Fruit fly (Drosophila melanogaster) whole organism, embryonic: ENCODE measurements around the gene Osi9.
A peak's percentile ranks its signal among the peaks of the same experiment; 100 is the strongest.

Experiments
- Antp ChIP-seq: fragments of 200-800 bp; sonication (Bioruptor generic); optimal IDR thresholded peaks from 3 replicates; lab custom pipeline; 2016; ENCODE audit warnings: missing biosample characterization, missing genetic modification characterization
- CG11504 ChIP-seq: fragments of 200-800 bp; sonication (Bioruptor generic); optimal IDR thresholded peaks from 3 replicates; lab custom pipeline; 2019; ENCODE audit warnings: missing biosample characterization, mild to moderate bottlenecking, missing genetic modification characterization, moderate library complexity
- CG14014 ChIP-seq: fragments of 200-800 bp; sonication (Bioruptor generic); IDR thresholded peaks from 2 replicates; pipeline ENCODE4 v1.3.6; 2022; ENCODE audit warnings: missing biosample characterization, missing genetic modification characterization
- CG16813 ChIP-seq: fragments of 200-800 bp; sonication (Bioruptor generic); IDR thresholded peaks from 3 replicates; pipeline ENCODE4 v1.3.6; 2022; ENCODE audit warnings: missing biosample characterization, missing genetic modification characterization; ENCODE audit not compliant: partially characterized antibody
- CG17361 ChIP-seq: fragments of 200-800 bp; sonication (Bioruptor generic); IDR thresholded peaks from 3 replicates; pipeline ENCODE4 v1.3.6; 2022; ENCODE audit warnings: missing biosample characterization, missing genetic modification characterization
- CG1792 ChIP-seq: fragments of 200-800 bp; sonication (Bioruptor generic); optimal IDR thresholded peaks from 2 replicates; lab custom pipeline; 2016; ENCODE audit warnings: missing biosample characterization, missing genetic modification characterization
- CG18262 ChIP-seq: fragments of 200-800 bp; optimal IDR thresholded peaks from 3 replicates; lab custom pipeline; 2019; ENCODE audit warnings: missing biosample characterization, mild to moderate bottlenecking, missing genetic modification characterization, moderate library complexity
- CG2199 ChIP-seq: fragments of 200-800 bp; sonication (Bioruptor generic); IDR thresholded peaks from 3 replicates; pipeline ENCODE4 v1.3.6; 2022; ENCODE audit warnings: missing biosample characterization, missing genetic modification characterization
- CG32767 ChIP-seq: fragments of 200-800 bp; sonication (Bioruptor generic); IDR thresholded peaks from 2 replicates; pipeline ENCODE4 v1.3.6; 2022; ENCODE audit warnings: missing biosample characterization, missing genetic modification characterization
- CG4424 ChIP-seq: fragments of 200-800 bp; sonication (Bioruptor generic); optimal IDR thresholded peaks from 3 replicates; lab custom pipeline; 2016; ENCODE audit warnings: missing biosample characterization, missing genetic modification characterization
- CG5953 ChIP-seq: fragments of 200-800 bp; sonication (Bioruptor generic); IDR thresholded peaks from 2 replicates; pipeline ENCODE4 v1.3.6; 2022; ENCODE audit warnings: missing biosample characterization, missing genetic modification characterization
- D19B ChIP-seq: fragments of 200-800 bp; sonication (Bioruptor generic); optimal IDR thresholded peaks from 2 replicates; lab custom pipeline; 2017; ENCODE audit warnings: missing biosample characterization, mild to moderate bottlenecking, missing genetic modification characterization
- Deaf1 ChIP-seq: fragments of 200-800 bp; optimal IDR thresholded peaks from 3 replicates; lab custom pipeline; 2019; ENCODE audit warnings: missing biosample characterization, mild to moderate bottlenecking, missing genetic modification characterization, moderate library complexity
- Dip2 ChIP-seq: fragments of 200-800 bp; sonication (Bioruptor generic); IDR thresholded peaks from 2 replicates; pipeline ENCODE4 v1.3.6; 2022; ENCODE audit warnings: missing biosample characterization, missing genetic modification characterization
- Ets65A ChIP-seq: fragments of 200-800 bp; sonication (Bioruptor generic); peaks from one replicate; lab custom pipeline; 2016; ENCODE audit warnings: missing biosample characterization, missing genetic modification characterization
- HHEX ChIP-seq: fragments of 200-800 bp; sonication (Bioruptor generic); optimal IDR thresholded peaks from 3 replicates; lab custom pipeline; 2017; ENCODE audit warnings: missing biosample characterization, mild to moderate bottlenecking, missing genetic modification characterization, missing genetic modification reagents
- Hr51 ChIP-seq, 2 experiments: fragments of 200-800 bp; sonication (Bioruptor generic); optimal IDR thresholded peaks; 2 replicates in 1 of 2; 3 replicates in 1 of 2; lab custom pipeline; 2016 to 2018; ENCODE audit warnings: missing biosample characterization in 2 of 2, missing genetic modification characterization in 2 of 2, mild to moderate bottlenecking in 1 of 2, moderate library complexity in 1 of 2
- Hr78 ChIP-seq, 2 experiments: fragments of 200-800 bp in 1 of 2; fragments of >200 bp in 1 of 2; sonication (Bioruptor generic) in 1 of 2; optimal IDR thresholded peaks; 2 replicates each; lab custom pipeline; 2017 to 2019; ENCODE audit warnings: missing biosample characterization in 2 of 2, missing genetic modification characterization in 2 of 2, mild to moderate bottlenecking in 1 of 2, moderate library complexity in 1 of 2
- Med ChIP-seq: fragments of 200-800 bp; sonication (Bioruptor generic); peaks from one replicate; lab custom pipeline; 2016; ENCODE audit warnings: missing biosample characterization, missing genetic modification characterization, mild to moderate bottlenecking, inconsistent platforms, moderate library complexity
- Pdp1 ChIP-seq, 2 experiments: fragments of 200-800 bp; sonication (Bioruptor generic); optimal IDR thresholded peaks; 3 replicates each; lab custom pipeline; 2016; ENCODE audit warnings: missing biosample characterization in 2 of 2, missing genetic modification characterization in 2 of 2, mild to moderate bottlenecking in 1 of 2, moderate library complexity in 1 of 2
- Sry-β ChIP-seq: fragments of 200-800 bp; sonication (Bioruptor generic); optimal IDR thresholded peaks from 2 replicates; lab custom pipeline; 2018; ENCODE audit warnings: missing biosample characterization, mild to moderate bottlenecking, missing genetic modification characterization, moderate library complexity
- Stat92E ChIP-seq, 3 experiments: fragments of >200 bp in 2 of 3; fragments of 200-800 bp in 1 of 3; sonication (Bioruptor generic) in 1 of 3; optimal IDR thresholded peaks; 2 replicates each; lab custom pipeline; 2017 to 2019; ENCODE audit warnings: missing biosample characterization in 3 of 3, missing genetic modification characterization in 3 of 3, mild to moderate bottlenecking in 1 of 3, moderate library complexity in 1 of 3
- Xrp1 ChIP-seq: fragments of 200-800 bp; sonication (Bioruptor generic); IDR thresholded peaks from 2 replicates; pipeline ENCODE4 v1.3.6; 2022; ENCODE audit warnings: missing biosample characterization, missing genetic modification characterization
- ci ChIP-seq: fragments of 200-800 bp; sonication (Bioruptor generic); IDR thresholded peaks from 3 replicates; pipeline ENCODE4 v1.3.6; 2022; ENCODE audit warnings: missing biosample characterization, missing genetic modification characterization
- gem ChIP-seq: fragments of 200-800 bp; sonication (Bioruptor generic); optimal IDR thresholded peaks from 2 replicates; lab custom pipeline; 2019; ENCODE audit warnings: missing biosample characterization, mild to moderate bottlenecking, missing genetic modification characterization, moderate library complexity
- kni ChIP-seq: fragments of 200-800 bp; sonication (Bioruptor generic); optimal IDR thresholded peaks from 3 replicates; lab custom pipeline; 2017; ENCODE audit warnings: mild to moderate bottlenecking, missing biosample characterization, missing genetic modification reagents, missing genetic modification characterization
- mam ChIP-seq: fragments of 200-800 bp; sonication (Bioruptor generic); optimal IDR thresholded peaks from 3 replicates; lab custom pipeline; 2016; ENCODE audit warnings: missing biosample characterization, missing genetic modification characterization
- mld ChIP-seq: fragments of 200-800 bp; sonication (Bioruptor generic); IDR thresholded peaks from 3 replicates; pipeline ENCODE4 v1.3.6; 2022; ENCODE audit warnings: missing biosample characterization, missing genetic modification characterization; ENCODE audit not compliant: partially characterized antibody
- pb ChIP-seq: fragments of 200-800 bp; sonication (Bioruptor generic); optimal IDR thresholded peaks from 3 replicates; lab custom pipeline; 2016; ENCODE audit warnings: missing biosample characterization, missing genetic modification characterization
- sc ChIP-seq, 3 experiments: fragments of >200 bp in 2 of 3; fragments of 200-800 bp in 1 of 3; sonication (Bioruptor generic) in 1 of 3; optimal IDR thresholded peaks; 2 replicates in 2 of 3; 3 replicates in 1 of 3; lab custom pipeline; 2017; ENCODE audit warnings: mild to moderate bottlenecking in 1 of 3, missing biosample characterization in 1 of 3, missing genetic modification characterization in 1 of 3, missing genetic modification reagents in 1 of 3
- sd ChIP-seq: fragments of 200-800 bp; sonication (Bioruptor generic); optimal IDR thresholded peaks from 3 replicates; lab custom pipeline; 2018; ENCODE audit warnings: missing biosample characterization, mild to moderate bottlenecking, missing genetic modification characterization, moderate library complexity
- sens ChIP-seq: fragments of 200-800 bp; sonication (Bioruptor generic); peaks from one replicate; lab custom pipeline; 2016; ENCODE audit warnings: missing biosample characterization, missing genetic modification characterization
- seq ChIP-seq: fragments of 200-800 bp; sonication (Bioruptor generic); IDR thresholded peaks from 2 replicates; pipeline ENCODE4 v1.3.6; 2022; ENCODE audit warnings: missing biosample characterization, missing genetic modification characterization
- sima ChIP-seq: fragments of 200-800 bp; sonication (Bioruptor generic); optimal IDR thresholded peaks from 2 replicates; lab custom pipeline; 2016; ENCODE audit warnings: missing biosample characterization, missing genetic modification characterization
- trh ChIP-seq: fragments of 200-800 bp; sonication (Bioruptor generic); optimal IDR thresholded peaks from 2 replicates; lab custom pipeline; 2016; ENCODE audit warnings: missing biosample characterization, missing genetic modification characterization
- vvl ChIP-seq: fragments of 200-800 bp; sonication (Bioruptor generic); IDR thresholded peaks from 2 replicates; pipeline ENCODE4 v1.3.6; 2022; ENCODE audit warnings: missing biosample characterization, missing genetic modification characterization

The Osi9 gene

dm6 chr3R:6269986-6270385 is 10.0 kb downstream of the Osi9 start:
- TF ChIP-seq Ets65A: peak; percentile 71
- TF ChIP-seq pb: no peak

dm6 chr3R:6278231-6278630 is 18.2 kb downstream of the Osi9 start, which contains the start of gene Osi12:
Osi12 (plus strand) TSS chr3R:6278531.
- TF ChIP-seq seq (GFP tag; lab: Robert Waterston, UW) (no peak), Deaf1 (tag; lab: Kevin White, UChicago) (peak; percentile 54), Sry-β (GFP tag; lab: Kevin White, UChicago) (peak; percentile 79)

dm6 chr3R:6285100-6285499 is 25.1 kb downstream of the Osi9 start, which contains the start of gene CG15597:
CG15597 (minus strand) TSS chr3R:6285200.
- TF ChIP-seq CG1792 (GFP tag; lab: Kevin White, UChicago) (no peak), CG5953 (GFP tag; lab: Robert Waterston, UW) (no peak), HHEX (GFP tag; lab: Kevin White, UChicago) (no peak), mld (no peak), trh (GFP tag; lab: Kevin White, UChicago) (no peak), Antp (GFP tag; lab: Kevin White, UChicago) (no peak)

dm6 chr3R:6287433-6287832 is 27.4 kb downstream of the Osi9 start, which contains the start of gene CG15594:
CG15594 (plus strand) TSS chr3R:6287733.
- peak; percentile 9 for TF ChIP-seq gem (tag; lab: Kevin White, UChicago)
- TF ChIP-seq Hr78 (GFP tag; optimal IDR thresholded peaks at IDR 0.05; lab: Kevin White, UChicago): no peak
- TF ChIP-seq CG16813 (GFP tag; lab: Robert Waterston, UW): no peak
- no peak for TF ChIP-seq sima (GFP tag; lab: Kevin White, UChicago)
- TF ChIP-seq Antp (GFP tag; lab: Kevin White, UChicago): no peak
- TF ChIP-seq Xrp1 (GFP tag; lab: Robert Waterston, UW): no peak
- no peak for TF ChIP-seq mam (GFP tag; lab: Kevin White, UChicago)
- TF ChIP-seq CG32767: no peak
- TF ChIP-seq CG11504 (tag; lab: Kevin White, UChicago): peak; percentile 20
- peak in 1 of 2 experiments; percentile 10 for TF ChIP-seq Hr51 (GFP tag; optimal IDR thresholded peaks at IDR 0.05; lab: Kevin White, UChicago)

DNA sequence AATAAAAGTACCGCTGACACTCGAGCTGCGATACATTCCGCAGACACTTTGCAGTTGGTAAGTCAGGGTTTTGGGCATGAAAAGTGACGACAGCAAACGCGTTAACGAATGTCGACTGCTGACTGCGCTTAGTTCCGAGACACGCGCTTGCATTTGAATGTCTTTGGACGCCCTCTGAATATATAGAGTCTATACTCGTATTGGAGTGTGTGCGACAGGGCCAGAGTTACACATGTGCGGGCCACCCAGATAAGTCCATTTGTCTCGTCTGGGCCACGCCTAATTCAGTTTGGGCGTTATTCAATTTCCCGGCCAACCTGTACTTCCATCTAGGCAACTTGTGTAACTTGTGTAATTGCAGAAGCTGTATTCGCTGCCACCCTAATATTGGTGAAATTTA is 30.3 kb downstream of the Osi9 start:
- peak; percentile 43 for TF ChIP-seq sens (GFP tag; lab: Kevin White, UChicago)
- 0 out of 3 replicates have a peak, but pooled peaks have one; percentile 20 for TF ChIP-seq ci (GFP tag; lab: Robert Waterston, UW)
- TF ChIP-seq CG17361 (GFP tag; lab: Robert Waterston, UW): no peak
- TF ChIP-seq Pdp1 (GFP tag; optimal IDR thresholded peaks at IDR 0.05; lab: Kevin White, UChicago): peak in 1 of 2 experiments; percentile 24
- peak; percentile 40; the same call in 1 of the 2 replicates for TF ChIP-seq vvl
- no peak for TF ChIP-seq CG18262
- no peak for TF ChIP-seq Dip2 (GFP tag; lab: Robert Waterston, UW)
- peak; percentile 21 for TF ChIP-seq Med (GFP tag; lab: Kevin White, UChicago)
- no peak for TF ChIP-seq Stat92E (GFP tag; optimal IDR thresholded peaks at IDR 0.05; lab: Kevin White, UChicago)
- no peak for TF ChIP-seq CG4424 (GFP tag; lab: Kevin White, UChicago)
- peak; percentile 91 for TF ChIP-seq Ets65A
- TF ChIP-seq CG2199 (GFP tag; lab: Robert Waterston, UW): 0 out of 3 replicates have a peak, but pooled peaks have one; percentile 52
- no peak for TF ChIP-seq CG14014
- TF ChIP-seq sd (tag; lab: Kevin White, UChicago): peak; percentile 6
- no peak for TF ChIP-seq D19B (GFP tag; lab: Kevin White, UChicago)
- no peak for TF ChIP-seq sc (optimal IDR thresholded peaks at IDR 0.05; lab: Kevin White, UChicago)
- no peak for TF ChIP-seq sc (GFP tag; optimal IDR thresholded peaks at IDR 0.05; lab: Kevin White, UChicago)
- peak; percentile 70 for TF ChIP-seq kni (GFP tag; lab: Kevin White, UChicago)
